Fruit fly (Drosophila melanogaster) whole organism, adult: Measurements from ENCODE around the gene CG16713.

Source experiments
- CG11617 ChIP-seq: fragments of 200-800 bp; sonication (Bioruptor generic); optimal IDR thresholded peaks from 2 replicates; lab custom pipeline; 2017; ENCODE audit warnings: mild to moderate bottlenecking, missing biosample characterization, missing genetic modification reagents, missing genetic modification characterization
- CG12768 ChIP-seq: fragments of 200-800 bp; sonication (Bioruptor generic); optimal IDR thresholded peaks from 2 replicates; lab custom pipeline; 2017; ENCODE audit warnings: missing biosample characterization, missing genetic modification characterization, mild to moderate bottlenecking, moderate library complexity, missing genetic modification reagents
- CG14711 ChIP-seq: fragments of 200-800 bp; sonication (Bioruptor generic); optimal IDR thresholded peaks from 2 replicates; lab custom pipeline; 2018; ENCODE audit warnings: missing biosample characterization, mild to moderate bottlenecking, missing genetic modification characterization, moderate library complexity
- CG1620 ChIP-seq: fragments of 200-800 bp; sonication (Bioruptor generic); optimal IDR thresholded peaks from 2 replicates; lab custom pipeline; 2016; ENCODE audit warnings: missing biosample characterization, missing genetic modification characterization
- CG33017 ChIP-seq: fragments of 200-800 bp; sonication (Bioruptor generic); optimal IDR thresholded peaks from 2 replicates; lab custom pipeline; 2018; ENCODE audit warnings: missing biosample characterization, mild to moderate bottlenecking, missing genetic modification characterization, moderate library complexity
- CG5204 ChIP-seq: fragments of 200-800 bp; sonication (Bioruptor generic); optimal IDR thresholded peaks from 2 replicates; lab custom pipeline; 2016; ENCODE audit warnings: missing biosample characterization, missing genetic modification characterization
- CG7045 ChIP-seq: fragments of 200-800 bp; sonication (Bioruptor generic); optimal IDR thresholded peaks from 2 replicates; lab custom pipeline; 2017; ENCODE audit warnings: missing biosample characterization, mild to moderate bottlenecking, missing genetic modification characterization
- CG7101 ChIP-seq: fragments of 200-800 bp; sonication (Bioruptor generic); optimal IDR thresholded peaks from 2 replicates; lab custom pipeline; 2018; ENCODE audit warnings: missing biosample characterization, mild to moderate bottlenecking, missing genetic modification characterization, moderate library complexity
- Clk ChIP-seq: fragments of 200-800 bp; sonication (Bioruptor generic); optimal IDR thresholded peaks from 2 replicates; lab custom pipeline; 2017; ENCODE audit warnings: missing biosample characterization, missing genetic modification characterization
- Crg-1 ChIP-seq: fragments of 200-800 bp; sonication (Bioruptor generic); optimal IDR thresholded peaks from 2 replicates; lab custom pipeline; 2016; ENCODE audit warnings: missing biosample characterization, missing genetic modification characterization
- Hr96 ChIP-seq: fragments of 200-800 bp; sonication (Bioruptor generic); optimal IDR thresholded peaks from 2 replicates; lab custom pipeline; 2016; ENCODE audit warnings: missing biosample characterization, missing genetic modification characterization
- Mnt ChIP-seq: fragments of 200-800 bp; sonication (Bioruptor generic); optimal IDR thresholded peaks from 2 replicates; lab custom pipeline; 2016; ENCODE audit warnings: missing biosample characterization, mild to moderate bottlenecking, missing genetic modification characterization
- bab1 ChIP-seq: fragments of 200-800 bp; sonication (Bioruptor generic); optimal IDR thresholded peaks from 3 replicates; lab custom pipeline; 2019; ENCODE audit warnings: missing biosample characterization, mild to moderate bottlenecking, missing genetic modification characterization, moderate library complexity
- cic ChIP-seq: fragments of 200-800 bp; sonication (Bioruptor generic); optimal IDR thresholded peaks from 2 replicates; lab custom pipeline; 2017; ENCODE audit warnings: missing biosample characterization, mild to moderate bottlenecking, missing genetic modification characterization, moderate library complexity
- cnc ChIP-seq, 2 experiments: fragments of >200 bp; optimal IDR thresholded peaks; 2 replicates each; lab custom pipeline; 2017
- kay ChIP-seq: fragments of 200-800 bp; sonication (Bioruptor generic); peaks from one replicate; lab custom pipeline; 2016; ENCODE audit warnings: missing biosample characterization, missing genetic modification characterization, borderline replicate concordance
- ovo ChIP-seq: fragments of 200-800 bp; sonication (Bioruptor generic); optimal IDR thresholded peaks from 2 replicates; lab custom pipeline; 2016; ENCODE audit warnings: missing biosample characterization, missing genetic modification characterization
- pad ChIP-seq: fragments of 200-800 bp; sonication (Bioruptor generic); optimal IDR thresholded peaks from 3 replicates; lab custom pipeline; 2017; ENCODE audit warnings: missing biosample characterization, missing genetic modification characterization, mild to moderate bottlenecking, moderate library complexity, missing genetic modification reagents
- tj ChIP-seq: fragments of 200-800 bp; sonication (Bioruptor generic); optimal IDR thresholded peaks from 3 replicates; lab custom pipeline; 2017; ENCODE audit warnings: missing biosample characterization, mild to moderate bottlenecking, missing genetic modification characterization, moderate library complexity
- toe ChIP-seq: fragments of 200-800 bp; sonication (Bioruptor generic); optimal IDR thresholded peaks from 2 replicates; lab custom pipeline; 2016; ENCODE audit warnings: missing biosample characterization, missing genetic modification characterization

Gene CG16713

DNA sequence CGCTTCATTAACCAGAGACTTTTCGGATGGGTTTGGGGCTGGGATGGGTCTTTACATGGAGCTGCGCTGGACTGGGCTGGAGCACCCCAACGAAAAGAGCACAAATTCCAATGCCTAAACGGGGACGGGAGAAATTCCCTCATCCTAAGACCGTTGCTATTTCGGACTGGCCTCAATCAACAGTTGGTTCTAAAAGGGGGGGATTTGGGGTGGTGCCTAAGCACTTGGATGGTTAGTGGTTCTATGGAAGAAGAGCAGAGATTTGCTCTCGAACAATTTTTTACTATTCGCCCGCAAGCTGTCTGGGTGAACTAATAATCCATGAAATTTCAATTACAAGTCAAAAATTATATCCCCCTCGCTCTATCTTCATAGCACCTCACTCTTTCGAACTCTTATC is 34.4 kb upstream of the CG16713 start:
- TF ChIP-seq CG5204 (GFP tag; lab: Kevin White, UChicago) (no peak), CG14711 (tag; lab: Kevin White, UChicago) (no peak), CG33017 (tag; lab: Kevin White, UChicago) (no peak), pad (GFP tag; lab: Kevin White, UChicago) (no peak), CG7045 (no peak), CG1620 (GFP tag; lab: Kevin White, UChicago) (no peak), CG11617 (GFP tag; lab: Kevin White, UChicago) (no peak), Clk (GFP tag; lab: Kevin White, UChicago) (no peak), cic (GFP tag; lab: Kevin White, UChicago) (no peak), bab1 (GFP tag; lab: Kevin White, UChicago) (no peak), Crg-1 (GFP tag; lab: Kevin White, UChicago) (no peak), ovo (GFP tag; lab: Kevin White, UChicago) (no peak), tj (GFP tag; lab: Kevin White, UChicago) (no peak), Mnt (GFP tag; lab: Kevin White, UChicago) (no peak), kay (GFP tag; lab: Kevin White, UChicago) (no peak), Hr96 (GFP tag; lab: Kevin White, UChicago) (no peak)

dm6 chr2L:3719414-3719959 is 24.3 kb upstream of the CG16713 start:
- TF ChIP-seq toe (GFP tag; lab: Kevin White, UChicago), result no peak
- no peak for TF ChIP-seq CG14711 (tag; lab: Kevin White, UChicago)
- TF ChIP-seq cnc (optimal IDR thresholded peaks at IDR 0.05; lab: Kevin White, UChicago), result no peak
- TF ChIP-seq CG5204 (GFP tag; lab: Kevin White, UChicago), result peak; percentile 5
- TF ChIP-seq kay (GFP tag; lab: Kevin White, UChicago), result no peak
- no peak for TF ChIP-seq pad (GFP tag; lab: Kevin White, UChicago)
- TF ChIP-seq CG1620 (GFP tag; lab: Kevin White, UChicago), result no peak
- no peak for TF ChIP-seq tj (GFP tag; lab: Kevin White, UChicago)
- no peak for TF ChIP-seq Clk (GFP tag; lab: Kevin White, UChicago)

dm6 chr2L:3717673-3718235 is 22.5 kb upstream of the CG16713 start, which contains the start of the genes lectin-24A and Shaw:
Gene lectin-24A (minus strand): TSS chr2L:3717773.
Gene Shaw (plus strand): TSS chr2L:3718185.
- TF ChIP-seq CG1620 (GFP tag; lab: Kevin White, UChicago), result no peak
- no peak for TF ChIP-seq CG33017 (tag; lab: Kevin White, UChicago)
- TF ChIP-seq pad (GFP tag; lab: Kevin White, UChicago), result no peak
- no peak for TF ChIP-seq cic (GFP tag; lab: Kevin White, UChicago)
- no peak for TF ChIP-seq toe (GFP tag; lab: Kevin White, UChicago)
- TF ChIP-seq CG5204 (GFP tag; lab: Kevin White, UChicago), result no peak
- no peak for TF ChIP-seq kay (GFP tag; lab: Kevin White, UChicago)
- no peak for TF ChIP-seq CG11617 (GFP tag; lab: Kevin White, UChicago)
- no peak for TF ChIP-seq CG7101
- TF ChIP-seq CG14711 (tag; lab: Kevin White, UChicago), result no peak
- TF ChIP-seq cnc (optimal IDR thresholded peaks at IDR 0.05; lab: Kevin White, UChicago), result no peak
- no peak for TF ChIP-seq ovo (GFP tag; lab: Kevin White, UChicago)
- TF ChIP-seq Mnt (GFP tag; lab: Kevin White, UChicago), result no peak

- TF ChIP-seq tj (GFP tag; lab: Kevin White, UChicago), result no peak
- no peak for TF ChIP-seq cnc (optimal IDR thresholded peaks at IDR 0.05; lab: Kevin White, UChicago)
- TF ChIP-seq Hr96 (GFP tag; lab: Kevin White, UChicago), result no peak
These were observed 18.4 kb upstream of the CG16713 start for dm6 chr2L:3713545-3714156.

dm6 chr2L:3712949-3713416 is 17.8 kb upstream of the CG16713 start, which contains the start of the genes CG31955 and CG2818:
Gene CG31955 (minus strand): TSS chr2L:3713105.
Gene CG2818 (plus strand): TSS chr2L:3713360.
- TF ChIP-seq CG11617 (GFP tag; lab: Kevin White, UChicago), result peak; percentile 15
- TF ChIP-seq Hr96 (GFP tag; lab: Kevin White, UChicago), result peak; percentile 52
- TF ChIP-seq ovo (GFP tag; lab: Kevin White, UChicago), result peak; percentile 31
- no peak for TF ChIP-seq CG7101
- no peak for TF ChIP-seq CG7045
- TF ChIP-seq pad (GFP tag; lab: Kevin White, UChicago), result peak; percentile 95
- TF ChIP-seq CG1620 (GFP tag; lab: Kevin White, UChicago), result peak; percentile 6
- no peak for TF ChIP-seq Crg-1 (GFP tag; lab: Kevin White, UChicago)
- peak; percentile 35 for TF ChIP-seq tj (GFP tag; lab: Kevin White, UChicago)
- TF ChIP-seq CG12768 (GFP tag; lab: Kevin White, UChicago), result no peak
- peak; percentile 96 for TF ChIP-seq kay (GFP tag; lab: Kevin White, UChicago)
- peak; percentile 29 for TF ChIP-seq CG14711 (tag; lab: Kevin White, UChicago)
- no peak for TF ChIP-seq cnc (optimal IDR thresholded peaks at IDR 0.05; lab: Kevin White, UChicago)
- TF ChIP-seq toe (GFP tag; lab: Kevin White, UChicago), result peak; percentile 36
- TF ChIP-seq CG5204 (GFP tag; lab: Kevin White, UChicago), result peak; percentile 55
